Worm (Caenorhabditis elegans): ENCODE measurements around the gene spsb-1.

- TF ChIP-seq mdl-1 (tag; optimal IDR thresholded peaks at IDR 0.05) (no peak), nhr-11 (tag; optimal IDR thresholded peaks at IDR 0.05) (no peak), ceh-16 (tag; optimal IDR thresholded peaks at IDR 0.05) (no peak), elt-2 (tag; optimal IDR thresholded peaks at IDR 0.05) (no peak), nhr-28 (tag; optimal IDR thresholded peaks at IDR 0.05) (no peak), mml-1 (tag; optimal IDR thresholded peaks at IDR 0.05) (no peak), egl-5 (tag; optimal IDR thresholded peaks at IDR 0.05) (no peak)
These were observed 38.7 kb upstream of the spsb-1 start, which contains the start of gene ptr-20 for ce11 chrII:15157880-15158279.
